Worm (Caenorhabditis elegans) whole organism, mixed stage, embryonic: ENCODE data around the gene T20B12.5.

Source experiments
- M03D4.4 ChIP-seq: sonication (generic microtip); optimal IDR thresholded peaks from 2 replicates; lab custom pipeline; 2017; ENCODE audit warnings: mild to moderate bottlenecking, missing genetic modification characterization, missing compliant biosample characterization
- bed-3 ChIP-seq: fragments of 200-800 bp; sonication (Bioruptor generic); optimal IDR thresholded peaks from 3 replicates; lab custom pipeline; 2018; ENCODE audit warnings: mild to moderate bottlenecking, missing genetic modification characterization, moderate library complexity, missing compliant biosample characterization
- blmp-1 ChIP-seq: fragments of 150-350 bp; optimal IDR thresholded peaks from 2 replicates; lab custom pipeline; 2014; ENCODE audit warnings: missing biosample characterization, missing genetic modification characterization
- ceh-39 ChIP-seq: fragments of 150-350 bp; optimal IDR thresholded peaks from 2 replicates; lab custom pipeline; 2014; ENCODE audit warnings: missing biosample characterization, missing genetic modification characterization
- ceh-83 ChIP-seq: fragments of 200-800 bp; sonication (Bioruptor generic); optimal IDR thresholded peaks from 2 replicates; lab custom pipeline; 2018; ENCODE audit warnings: mild to moderate bottlenecking, missing genetic modification characterization, missing compliant biosample characterization
- ces-1 ChIP-seq: fragments of 150-350 bp; optimal IDR thresholded peaks from 2 replicates; lab custom pipeline; 2014; ENCODE audit warnings: missing biosample characterization, missing genetic modification reagents, missing genetic modification characterization
- drap-1 ChIP-seq: fragments of 200-800 bp; sonication (Bioruptor generic); optimal IDR thresholded peaks from 3 replicates; lab custom pipeline; 2018; ENCODE audit warnings: mild to moderate bottlenecking, missing genetic modification characterization, missing compliant biosample characterization
- elt-3 ChIP-seq: fragments of 150-350 bp; optimal IDR thresholded peaks from 2 replicates; lab custom pipeline; 2014; ENCODE audit warnings: missing biosample characterization, missing genetic modification characterization
- ham-2 ChIP-seq: fragments of 200-800 bp; sonication (Bioruptor generic); optimal IDR thresholded peaks from 2 replicates; lab custom pipeline; 2018; ENCODE audit warnings: mild to moderate bottlenecking, missing genetic modification characterization, missing compliant biosample characterization
- lin-13 ChIP-seq: fragments of 150-350 bp; optimal IDR thresholded peaks from 2 replicates; lab custom pipeline; 2014; ENCODE audit warnings: missing biosample characterization, missing genetic modification characterization
- lin-32 ChIP-seq: fragments of 200-800 bp; sonication (Bioruptor generic); optimal IDR thresholded peaks from 2 replicates; lab custom pipeline; 2018; ENCODE audit warnings: mild to moderate bottlenecking, missing genetic modification characterization, missing compliant biosample characterization
- lsy-2 ChIP-seq: fragments of 150-350 bp; optimal IDR thresholded peaks from 2 replicates; lab custom pipeline; 2014; ENCODE audit warnings: missing biosample characterization, missing genetic modification characterization
- mab-5 ChIP-seq: fragments of 150-350 bp; optimal IDR thresholded peaks from 2 replicates; lab custom pipeline; 2014; ENCODE audit warnings: missing biosample characterization, missing genetic modification characterization
- mep-1 ChIP-seq: fragments of 150-350 bp; optimal IDR thresholded peaks from 2 replicates; lab custom pipeline; 2017; ENCODE audit warnings: missing biosample characterization, missing genetic modification reagents, missing genetic modification characterization, inconsistent platforms
- mls-2 ChIP-seq: sonication (generic microtip); optimal IDR thresholded peaks from 2 replicates; lab custom pipeline; 2016; ENCODE audit warnings: mild to moderate bottlenecking, missing genetic modification characterization, moderate library complexity, missing compliant biosample characterization
- nhr-12 ChIP-seq: fragments of 150-350 bp; optimal IDR thresholded peaks from 2 replicates; lab custom pipeline; 2014; ENCODE audit warnings: missing biosample characterization, missing genetic modification characterization
- nhr-2 ChIP-seq: fragments of 150-350 bp; optimal IDR thresholded peaks from 2 replicates; lab custom pipeline; 2014; ENCODE audit warnings: missing biosample characterization, missing genetic modification characterization
- nhr-237 ChIP-seq: fragments of 150-350 bp; optimal IDR thresholded peaks from 2 replicates; lab custom pipeline; 2014; ENCODE audit warnings: missing biosample characterization, missing genetic modification characterization
- nhr-28 ChIP-seq: fragments of 150-350 bp; optimal IDR thresholded peaks from 2 replicates; lab custom pipeline; 2014; ENCODE audit warnings: missing biosample characterization, missing genetic modification characterization
- nhr-76 ChIP-seq: sonication (generic microtip); optimal IDR thresholded peaks from 2 replicates; lab custom pipeline; 2017; ENCODE audit warnings: missing biosample characterization, missing genetic modification characterization
- pha-4 ChIP-seq: fragments of 150-350 bp; optimal IDR thresholded peaks from 2 replicates; lab custom pipeline; 2018; ENCODE audit warnings: missing biosample characterization, missing genetic modification reagents, missing genetic modification characterization
- sem-2 ChIP-seq: fragments of 200-800 bp; sonication (Bioruptor generic); optimal IDR thresholded peaks from 2 replicates; lab custom pipeline; 2018; ENCODE audit warnings: mild to moderate bottlenecking, missing genetic modification characterization, missing compliant biosample characterization
- snpc-4 ChIP-seq: fragments of 150-350 bp; optimal IDR thresholded peaks from 2 replicates; lab custom pipeline; 2014; ENCODE audit warnings: missing biosample characterization, missing genetic modification characterization
- sptf-1 ChIP-seq: sonication (generic microtip); optimal IDR thresholded peaks from 2 replicates; lab custom pipeline; 2017; ENCODE audit warnings: mild to moderate bottlenecking, missing genetic modification characterization, moderate library complexity, missing compliant biosample characterization
- tbx-8 ChIP-seq: fragments of 200-800 bp; sonication (Bioruptor generic); optimal IDR thresholded peaks from 2 replicates; lab custom pipeline; 2018; ENCODE audit warnings: mild to moderate bottlenecking, missing genetic modification characterization, moderate library complexity, missing compliant biosample characterization
- unc-120 ChIP-seq: sonication (generic microtip); optimal IDR thresholded peaks from 2 replicates; lab custom pipeline; 2017; ENCODE audit warnings: missing genetic modification characterization, missing compliant biosample characterization; ENCODE audit not compliant: poor library complexity, severe bottlenecking
- zip-8 ChIP-seq: fragments of 150-350 bp; optimal IDR thresholded peaks from 2 replicates; lab custom pipeline; 2014; ENCODE audit warnings: missing biosample characterization, missing genetic modification characterization
- ztf-11 ChIP-seq: fragments of 150-350 bp; optimal IDR thresholded peaks from 2 replicates; lab custom pipeline; 2014; ENCODE audit warnings: missing biosample characterization, missing genetic modification characterization

T20B12.5 gene

ce11 chrIII:7358627-7359026 is 8.3 kb downstream of the T20B12.5 start:
- no peak for TF ChIP-seq nhr-237 (tag; lab: Kevin White, UChicago)

- TF ChIP-seq ces-1 (GFP tag; lab: Kevin White, UChicago) (peak; percentile 0), elt-3 (tag; lab: Kevin White, UChicago) (no peak), sptf-1 (no peak)
These were observed 9.6 kb downstream of the T20B12.5 start, which contains the start of gene F08F8.10 for ce11 chrIII:7357356-7357755. F08F8.10 (minus strand) TSS chrIII:7357393.

ce11 chrIII:7353871-7354270 is 13.0 kb downstream of the T20B12.5 start, which contains the start of gene F08F8.9:
F08F8.9 (minus strand) TSS chrIII:7353971.
- TF ChIP-seq lin-32 (GFP tag; lab: Kevin White, UChicago) = no peak
- no peak for TF ChIP-seq M03D4.4 (tag; lab: Kevin White, UChicago)
- no peak for TF ChIP-seq ceh-39
- no peak for TF ChIP-seq unc-120 (tag; lab: Kevin White, UChicago)
- no peak for TF ChIP-seq drap-1 (GFP tag; lab: Kevin White, UChicago)
- TF ChIP-seq ces-1 (GFP tag; lab: Kevin White, UChicago) = no peak
- TF ChIP-seq blmp-1 (tag; lab: Kevin White, UChicago) = no peak
- no peak for TF ChIP-seq sem-2 (GFP tag; lab: Kevin White, UChicago)
- TF ChIP-seq nhr-76 = no peak
- no peak for TF ChIP-seq snpc-4
- no peak for TF ChIP-seq sptf-1
- TF ChIP-seq nhr-12 (tag; lab: Kevin White, UChicago) = no peak
- TF ChIP-seq nhr-2 = no peak
- TF ChIP-seq ham-2 (GFP tag; lab: Kevin White, UChicago) = no peak

ce11 chrIII:7349075-7349474 is 17.8 kb downstream of the T20B12.5 start, which contains the start of gene gos-28:
gos-28 (minus strand) TSS chrIII:7349175.
- TF ChIP-seq mep-1 (tag; lab: Kevin White, UChicago) (no peak), lsy-2 (tag; lab: Kevin White, UChicago) (no peak), elt-3 (tag; lab: Kevin White, UChicago) (no peak), nhr-28 (no peak), mab-5 (tag; lab: Kevin White, UChicago) (no peak), sem-2 (GFP tag; lab: Kevin White, UChicago) (no peak), ztf-11 (tag; lab: Kevin White, UChicago) (no peak), ceh-39 (no peak), unc-120 (tag; lab: Kevin White, UChicago) (no peak), lin-13 (tag; lab: Kevin White, UChicago) (no peak), blmp-1 (tag; lab: Kevin White, UChicago) (no peak)

DNA sequence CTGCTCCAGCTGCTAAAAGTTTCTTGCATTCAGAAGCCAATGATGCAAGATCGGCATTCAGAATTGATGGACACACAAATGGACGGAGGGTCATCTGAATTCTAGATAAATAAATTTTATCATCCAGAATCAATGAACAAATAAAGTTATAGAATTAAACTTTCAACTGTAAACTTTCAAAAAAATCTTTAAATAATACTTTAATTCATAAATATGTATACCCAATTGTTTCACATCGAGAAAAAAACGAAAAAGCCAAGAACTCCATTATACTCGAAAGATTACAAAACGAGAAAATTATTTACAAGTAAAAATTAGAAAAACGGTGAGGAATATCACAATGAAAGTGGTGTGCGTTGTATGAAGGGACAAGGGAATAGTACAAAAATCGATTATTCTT is 19.9 kb downstream of the T20B12.5 start, which contains the start of gene F08F8.7:
F08F8.7 (minus strand) TSS at position 101 of the 400 bp plus-strand sequence.
- no peak for TF ChIP-seq tbx-8 (GFP tag; lab: Kevin White, UChicago)
- TF ChIP-seq ceh-39 = no peak
- no peak for TF ChIP-seq zip-8
- no peak for TF ChIP-seq mls-2 (tag; lab: Kevin White, UChicago)
- TF ChIP-seq ces-1 (GFP tag; lab: Kevin White, UChicago) = no peak
- no peak for TF ChIP-seq lsy-2 (tag; lab: Kevin White, UChicago)
- no peak for TF ChIP-seq bed-3 (GFP tag; lab: Kevin White, UChicago)
- TF ChIP-seq nhr-28 = no peak
- no peak for TF ChIP-seq nhr-76
- TF ChIP-seq lin-13 (tag; lab: Kevin White, UChicago) = no peak
- no peak for TF ChIP-seq ham-2 (GFP tag; lab: Kevin White, UChicago)
- no peak for TF ChIP-seq pha-4 (tag; lab: Kevin White, UChicago)
- TF ChIP-seq elt-3 (tag; lab: Kevin White, UChicago) = no peak

DNA sequence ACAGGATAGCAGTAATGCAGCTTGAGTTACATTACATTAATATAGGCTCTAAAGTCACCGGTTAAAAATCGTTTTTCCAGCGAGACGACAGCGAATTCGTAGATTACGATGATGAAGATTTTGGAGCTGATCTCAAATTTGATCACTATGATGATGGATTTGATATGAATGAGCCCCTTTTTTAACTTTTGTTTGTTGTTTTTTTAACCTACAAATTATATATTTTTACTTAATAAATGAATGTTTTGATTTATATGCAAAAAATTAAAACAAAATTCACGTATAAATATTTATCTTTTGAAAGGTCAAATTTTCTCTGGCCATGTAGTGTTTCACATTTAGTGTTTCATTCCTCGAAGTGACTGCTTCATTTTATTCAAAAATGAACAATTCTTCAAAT is 23.5 kb downstream of the T20B12.5 start, which contains the start of gene F08F8.6:
F08F8.6 (plus strand) TSS at position 301 of the 400 bp plus-strand sequence.
- no peak for TF ChIP-seq nhr-237 (tag; lab: Kevin White, UChicago)
- no peak for TF ChIP-seq pha-4 (tag; lab: Kevin White, UChicago)
- TF ChIP-seq M03D4.4 (tag; lab: Kevin White, UChicago) = no peak
- no peak for TF ChIP-seq zip-8
- TF ChIP-seq drap-1 (GFP tag; lab: Kevin White, UChicago) = no peak
- TF ChIP-seq ceh-83 = no peak
- TF ChIP-seq blmp-1 (tag; lab: Kevin White, UChicago) = no peak
